Fruit fly (Drosophila melanogaster) whole organism, embryonic: ENCODE data around the gene dmrt11E.

Source experiments
- B-H2 ChIP-seq: fragments of 200-800 bp; sonication (Bioruptor generic); optimal IDR thresholded peaks from 2 replicates; lab custom pipeline; 2018; ENCODE audit warnings: missing biosample characterization, mild to moderate bottlenecking, missing genetic modification characterization
- CG10366 ChIP-seq: fragments of 200-800 bp; sonication (Bioruptor generic); IDR thresholded peaks from 2 replicates; pipeline ENCODE4 v1.3.6; 2022; ENCODE audit warnings: missing biosample characterization, missing genetic modification characterization
- CG10979 ChIP-seq: fragments of 200-800 bp; sonication (Bioruptor generic); optimal IDR thresholded peaks from 2 replicates; lab custom pipeline; 2018; ENCODE audit warnings: missing biosample characterization, mild to moderate bottlenecking, missing genetic modification characterization, moderate library complexity
- CG12219 ChIP-seq: fragments of 200-800 bp; sonication (Bioruptor generic); optimal IDR thresholded peaks from 3 replicates; lab custom pipeline; 2018; ENCODE audit warnings: missing biosample characterization, mild to moderate bottlenecking, missing genetic modification characterization
- CG1233 ChIP-seq: fragments of 200-800 bp; sonication (Bioruptor generic); optimal IDR thresholded peaks from 4 replicates; lab custom pipeline; 2018; ENCODE audit warnings: missing biosample characterization, mild to moderate bottlenecking, missing genetic modification characterization
- CG14965 ChIP-seq: fragments of 200-800 bp; sonication (Bioruptor generic); optimal IDR thresholded peaks from 2 replicates; lab custom pipeline; 2016; ENCODE audit warnings: missing biosample characterization, missing genetic modification characterization, borderline replicate concordance
- CG16779 ChIP-seq: fragments of 200-800 bp; sonication (Bioruptor generic); IDR thresholded peaks from 2 replicates; pipeline ENCODE4 v1.3.6; 2022; ENCODE audit warnings: missing biosample characterization, missing genetic modification characterization
- CG18476 ChIP-seq: fragments of 200-800 bp; sonication (Bioruptor generic); optimal IDR thresholded peaks from 2 replicates; lab custom pipeline; 2016; ENCODE audit warnings: missing biosample characterization, mild to moderate bottlenecking, missing genetic modification characterization
- CG18764 ChIP-seq: fragments of 200-800 bp; sonication (Bioruptor generic); optimal IDR thresholded peaks from 3 replicates; lab custom pipeline; 2016; ENCODE audit warnings: missing biosample characterization, missing genetic modification characterization
- CG30403 ChIP-seq: fragments of 200-800 bp; sonication (Bioruptor generic); optimal IDR thresholded peaks from 3 replicates; lab custom pipeline; 2016; ENCODE audit warnings: missing biosample characterization, missing genetic modification characterization
- CG3281 ChIP-seq: fragments of 200-800 bp; sonication (Bioruptor generic); optimal IDR thresholded peaks from 3 replicates; lab custom pipeline; 2017; ENCODE audit warnings: missing biosample characterization, mild to moderate bottlenecking, missing genetic modification characterization
- CG33213 ChIP-seq: fragments of 200-800 bp; sonication (Bioruptor generic); optimal IDR thresholded peaks from 3 replicates; lab custom pipeline; 2016; ENCODE audit warnings: missing biosample characterization, missing genetic modification characterization
- CG4854 ChIP-seq: fragments of 200-800 bp; sonication (Bioruptor generic); optimal IDR thresholded peaks from 2 replicates; lab custom pipeline; 2016; ENCODE audit warnings: missing biosample characterization, missing genetic modification characterization, inconsistent platforms
- CG5953 ChIP-seq: fragments of 200-800 bp; sonication (Bioruptor generic); IDR thresholded peaks from 2 replicates; pipeline ENCODE4 v1.3.6; 2022; ENCODE audit warnings: missing biosample characterization, missing genetic modification characterization
- CG6813 ChIP-seq: fragments of 200-800 bp; sonication (Bioruptor generic); optimal IDR thresholded peaks from 2 replicates; lab custom pipeline; 2017; ENCODE audit warnings: missing biosample characterization, missing genetic modification characterization, mild to moderate bottlenecking, moderate library complexity, missing genetic modification reagents
- CG7556 ChIP-seq: fragments of 200-800 bp; sonication (Bioruptor generic); optimal IDR thresholded peaks from 2 replicates; lab custom pipeline; 2017; ENCODE audit warnings: missing biosample characterization, mild to moderate bottlenecking, missing genetic modification characterization
- CG7928 ChIP-seq: fragments of 200-800 bp; sonication (Bioruptor generic); optimal IDR thresholded peaks from 2 replicates; lab custom pipeline; 2017; ENCODE audit warnings: missing biosample characterization, mild to moderate bottlenecking, missing genetic modification characterization
- CG8388 ChIP-seq: fragments of 200-800 bp; sonication (Bioruptor generic); optimal IDR thresholded peaks from 2 replicates; lab custom pipeline; 2019; ENCODE audit warnings: missing biosample characterization, mild to moderate bottlenecking, missing genetic modification characterization, moderate library complexity
- CG8478 ChIP-seq: fragments of >200 bp; optimal IDR thresholded peaks from 2 replicates; lab custom pipeline; 2018
- Chrac-16 ChIP-seq: fragments of 200-800 bp; sonication (Bioruptor generic); optimal IDR thresholded peaks from 3 replicates; lab custom pipeline; 2016; ENCODE audit warnings: missing biosample characterization, missing genetic modification characterization
- CoRest ChIP-seq: fragments of 200-800 bp; sonication (Bioruptor generic); optimal IDR thresholded peaks from 3 replicates; lab custom pipeline; 2018; ENCODE audit warnings: missing biosample characterization, mild to moderate bottlenecking, missing genetic modification characterization, moderate library complexity
- Dip2 ChIP-seq: fragments of 200-800 bp; sonication (Bioruptor generic); IDR thresholded peaks from 2 replicates; pipeline ENCODE4 v1.3.6; 2022; ENCODE audit warnings: missing biosample characterization, missing genetic modification characterization
- Dip3 ChIP-seq: fragments of 200-800 bp; sonication (Bioruptor generic); optimal IDR thresholded peaks from 3 replicates; lab custom pipeline; 2016; ENCODE audit warnings: missing biosample characterization, missing genetic modification characterization
- Doc2 ChIP-seq: fragments of 200-800 bp; sonication (Bioruptor generic); IDR thresholded peaks from 2 replicates; pipeline ENCODE4 v1.3.6; 2022; ENCODE audit warnings: missing biosample characterization, missing genetic modification characterization
- Fer1 ChIP-seq: fragments of 200-800 bp; sonication (Bioruptor generic); optimal IDR thresholded peaks from 2 replicates; lab custom pipeline; 2017; ENCODE audit warnings: missing biosample characterization, mild to moderate bottlenecking, missing genetic modification characterization
- GATAe ChIP-seq: fragments of 200-800 bp; sonication (Bioruptor generic); conservative IDR thresholded peaks from 2 replicates; pipeline ENCODE4 v1.3.6; 2022; ENCODE audit warnings: missing biosample characterization, missing genetic modification characterization
- H15 ChIP-seq: fragments of 200-800 bp; sonication (Bioruptor generic); IDR thresholded peaks from 3 replicates; pipeline ENCODE4 v1.3.6; 2022; ENCODE audit warnings: missing biosample characterization, missing genetic modification characterization
- Hsf ChIP-seq: fragments of 200-800 bp; sonication (Bioruptor generic); optimal IDR thresholded peaks from 3 replicates; lab custom pipeline; 2016; ENCODE audit warnings: missing biosample characterization, missing genetic modification characterization
- MESR4 ChIP-seq: fragments of 200-800 bp; sonication (Bioruptor generic); optimal IDR thresholded peaks from 2 replicates; lab custom pipeline; 2018; ENCODE audit warnings: missing biosample characterization, mild to moderate bottlenecking, missing genetic modification characterization, moderate library complexity
- Mrtf ChIP-seq: fragments of 200-800 bp; sonication (Bioruptor generic); IDR thresholded peaks from 3 replicates; pipeline ENCODE4 v1.3.6; 2022; ENCODE audit warnings: missing biosample characterization, missing genetic modification characterization
- NC2α ChIP-seq: fragments of 200-800 bp; sonication (Bioruptor generic); optimal IDR thresholded peaks from 2 replicates; lab custom pipeline; 2016; ENCODE audit warnings: missing biosample characterization, missing genetic modification characterization
- Rfx ChIP-seq: fragments of 200-800 bp; sonication (Bioruptor generic); IDR thresholded peaks from 2 replicates; pipeline ENCODE4 v1.3.6; 2022; ENCODE audit warnings: missing biosample characterization, missing genetic modification characterization
- Ssrp ChIP-seq: fragments of 200-800 bp; sonication (Bioruptor generic); optimal IDR thresholded peaks from 2 replicates; lab custom pipeline; 2018; ENCODE audit warnings: missing biosample characterization, mild to moderate bottlenecking, missing genetic modification characterization, moderate library complexity
- Trl ChIP-seq, 3 experiments: fragments of >200 bp in 2 of 3; fragments of 200-800 bp in 1 of 3; sonication (Bioruptor generic) in 1 of 3; optimal IDR thresholded peaks; 2 replicates in 1 of 3; 3 replicates in 2 of 3; lab custom pipeline; 2016 to 2017; ENCODE audit warnings: missing biosample characterization in 1 of 3, missing genetic modification characterization in 1 of 3
- ac ChIP-seq: fragments of 200-800 bp; sonication (Bioruptor generic); optimal IDR thresholded peaks from 3 replicates; lab custom pipeline; 2017; ENCODE audit warnings: missing biosample characterization, mild to moderate bottlenecking, missing genetic modification characterization
- ara ChIP-seq: fragments of 200-800 bp; sonication (Bioruptor generic); IDR thresholded peaks from 2 replicates; pipeline ENCODE4 v1.3.6; 2022; ENCODE audit warnings: missing biosample characterization, missing genetic modification characterization
- bab2 ChIP-seq: fragments of 200-800 bp; sonication (Bioruptor generic); optimal IDR thresholded peaks from 2 replicates; lab custom pipeline; 2016; ENCODE audit warnings: missing biosample characterization, missing genetic modification characterization
- bbx ChIP-seq: fragments of 200-800 bp; sonication (Bioruptor generic); IDR thresholded peaks from 2 replicates; pipeline ENCODE4 v1.3.6; 2022; ENCODE audit warnings: missing biosample characterization, missing genetic modification characterization; ENCODE audit not compliant: partially characterized antibody
- dan ChIP-seq: fragments of 200-800 bp; sonication (Bioruptor generic); IDR thresholded peaks from 2 replicates; pipeline ENCODE4 v1.3.6; 2022; ENCODE audit warnings: missing biosample characterization, missing genetic modification characterization
- dimm ChIP-seq: fragments of 200-800 bp; sonication (Bioruptor generic); IDR thresholded peaks from 2 replicates; pipeline ENCODE4 v1.3.6; 2022; ENCODE audit warnings: missing biosample characterization, missing genetic modification characterization
- disco-r ChIP-seq: fragments of 200-800 bp; sonication (Bioruptor generic); optimal IDR thresholded peaks from 2 replicates; lab custom pipeline; 2016; ENCODE audit warnings: missing biosample characterization, missing genetic modification characterization
- dysf ChIP-seq: fragments of 200-800 bp; sonication (Bioruptor generic); IDR thresholded peaks from 3 replicates; pipeline ENCODE4 v1.3.6; 2022; ENCODE audit warnings: missing biosample characterization, missing genetic modification characterization
- kah ChIP-seq: fragments of 200-800 bp; sonication (Bioruptor generic); optimal IDR thresholded peaks from 2 replicates; lab custom pipeline; 2018; ENCODE audit warnings: missing biosample characterization, mild to moderate bottlenecking, missing genetic modification characterization
- mam ChIP-seq: fragments of 200-800 bp; sonication (Bioruptor generic); optimal IDR thresholded peaks from 3 replicates; lab custom pipeline; 2016; ENCODE audit warnings: missing biosample characterization, missing genetic modification characterization
- mirr ChIP-seq: fragments of 200-800 bp; sonication (Bioruptor generic); optimal IDR thresholded peaks from 3 replicates; lab custom pipeline; 2018; ENCODE audit warnings: missing biosample characterization, mild to moderate bottlenecking, missing genetic modification characterization
- onecut ChIP-seq: fragments of 200-800 bp; sonication (Bioruptor generic); IDR thresholded peaks from 2 replicates; pipeline ENCODE4 v1.3.6; 2022; ENCODE audit warnings: missing biosample characterization, missing genetic modification characterization
- pho ChIP-seq: fragments of 200-800 bp; sonication (Bioruptor generic); optimal IDR thresholded peaks from 2 replicates; lab custom pipeline; 2016; ENCODE audit warnings: missing biosample characterization, missing genetic modification characterization
- psq ChIP-seq: fragments of 200-800 bp; sonication (Bioruptor generic); optimal IDR thresholded peaks from 2 replicates; lab custom pipeline; 2017; ENCODE audit warnings: missing biosample characterization, missing genetic modification characterization
- ssp ChIP-seq: fragments of 200-800 bp; sonication (Bioruptor generic); IDR thresholded peaks from 2 replicates; pipeline ENCODE4 v1.3.6; 2022; ENCODE audit warnings: missing biosample characterization, missing genetic modification characterization
- toy ChIP-seq: fragments of 200-800 bp; sonication (Bioruptor generic); IDR thresholded peaks from 2 replicates; pipeline ENCODE4 v1.3.6; 2022; ENCODE audit warnings: missing biosample characterization, missing genetic modification characterization
- tup ChIP-seq: fragments of 200-800 bp; sonication (Bioruptor generic); optimal IDR thresholded peaks from 2 replicates; lab custom pipeline; 2016; ENCODE audit warnings: missing biosample characterization, mild to moderate bottlenecking, missing genetic modification characterization, moderate library complexity

The dmrt11E gene

dm6 chrX:13387373-13387850, 19.4 kb downstream of the dmrt11E start, which contains the start of the genes Ype and CG1662 (continued):
- TF ChIP-seq CG3281 (GFP tag; lab: Kevin White, UChicago), result peak; percentile 77
- TF ChIP-seq ara (GFP tag; lab: Robert Waterston, UW), result no peak
- no peak for TF ChIP-seq CG16779
- TF ChIP-seq Dip2 (GFP tag; lab: Robert Waterston, UW), result no peak
- TF ChIP-seq disco-r (GFP tag; lab: Kevin White, UChicago), result no peak
- peak; percentile 61 for TF ChIP-seq CG10979
- TF ChIP-seq Mrtf (GFP tag; lab: Robert Waterston, UW), result no peak
- peak; percentile 71 for TF ChIP-seq Fer1 (GFP tag; lab: Kevin White, UChicago)
- no peak for TF ChIP-seq toy (GFP tag; lab: Robert Waterston, UW)
- peak; percentile 72 for TF ChIP-seq Dip3 (GFP tag; lab: Kevin White, UChicago)
- peak; percentile 76 for TF ChIP-seq mam
- no peak for TF ChIP-seq kah (GFP tag; lab: Kevin White, UChicago)
- TF ChIP-seq CG30403 (GFP tag; lab: Kevin White, UChicago), result peak; percentile 85
- no peak for TF ChIP-seq MESR4 (GFP tag; lab: Kevin White, UChicago)
- TF ChIP-seq CG18476 (GFP tag; lab: Kevin White, UChicago), result peak; percentile 69
- TF ChIP-seq dysf, result peak; percentile 72
- TF ChIP-seq Doc2 (GFP tag; lab: Robert Waterston, UW), result no peak
- TF ChIP-seq CG4854 (GFP tag; lab: Kevin White, UChicago), result peak; percentile 48
- peak; percentile 42 for TF ChIP-seq ssp (GFP tag; lab: Robert Waterston, UW)
- peak; percentile 67 for TF ChIP-seq bab2 (GFP tag; lab: Kevin White, UChicago)
- TF ChIP-seq CG5953, result no peak; the same call in 1 of the 2 replicates
- TF ChIP-seq bbx, result no peak; the same call in 1 of the 2 replicates
- peak; percentile 54 for TF ChIP-seq CG8388
- peak; percentile 47; the same call in 1 of the 3 replicates for TF ChIP-seq H15 (GFP tag; lab: Robert Waterston, UW)
- peak; percentile 81 for TF ChIP-seq B-H2 (GFP tag; lab: Kevin White, UChicago)
- peak; percentile 35 for TF ChIP-seq psq (GFP tag; lab: Kevin White, UChicago)
- no peak for TF ChIP-seq ac
- peak; percentile 28 for TF ChIP-seq CG6813 (GFP tag; lab: Kevin White, UChicago)
- peak; percentile 73 for TF ChIP-seq Chrac-16 (GFP tag; lab: Kevin White, UChicago)
- TF ChIP-seq dan (GFP tag; lab: Robert Waterston, UW), result no peak
- peak; percentile 77 for TF ChIP-seq pho (GFP tag; lab: Kevin White, UChicago)
- TF ChIP-seq CG14965 (GFP tag; lab: Kevin White, UChicago), result no peak
- peak; percentile 37 for TF ChIP-seq CG18764
- peak; percentile 52 for TF ChIP-seq CG10366 (GFP tag; lab: Robert Waterston, UW)
- no peak for TF ChIP-seq CG12219 (GFP tag; lab: Kevin White, UChicago)
- TF ChIP-seq CoRest, result peak; percentile 86
- TF ChIP-seq Ssrp (tag; lab: Kevin White, UChicago), result peak; percentile 71
- peak; percentile 81 for TF ChIP-seq Hsf (GFP tag; lab: Kevin White, UChicago)
- peak; percentile 80 for TF ChIP-seq Rfx (GFP tag; lab: Robert Waterston, UW)
- no peak for TF ChIP-seq CG8478 (lab: Kevin White, UChicago)
- peak; percentile 41 for TF ChIP-seq mirr (GFP tag; lab: Kevin White, UChicago)
- TF ChIP-seq CG33213 (GFP tag; lab: Kevin White, UChicago), result peak; percentile 24
- no peak for TF ChIP-seq Trl (optimal IDR thresholded peaks at IDR 0.05; lab: Kevin White, UChicago)
- TF ChIP-seq Trl (GFP tag; optimal IDR thresholded peaks at IDR 0.05; lab: Kevin White, UChicago), result peak; percentile 71
- TF ChIP-seq NC2α, result peak; percentile 37
- no peak for TF ChIP-seq dimm (GFP tag; lab: Robert Waterston, UW)
- peak; percentile 92 for TF ChIP-seq CG7928
- TF ChIP-seq CG7556 (GFP tag; lab: Kevin White, UChicago), result peak; percentile 73
- peak; percentile 67 for TF ChIP-seq CG1233
- TF ChIP-seq onecut (GFP tag; lab: Robert Waterston, UW), result peak; percentile 21; the same call in 1 of the 2 replicates
- TF ChIP-seq tup (GFP tag; lab: Kevin White, UChicago), result peak; percentile 55
- TF ChIP-seq GATAe (GFP tag; lab: Robert Waterston, UW), result no peak
